Worm (Caenorhabditis elegans) whole organism, midembryonic: ENCODE data around the gene F21H7.12.

Experiments
- cog-1 ChIP-seq: sonication (generic microtip); optimal IDR thresholded peaks from 2 replicates; lab custom pipeline; 2016; ENCODE audit warnings: missing genetic modification characterization, missing compliant biosample characterization
- flt-1 ChIP-seq: fragments of 200-800 bp; sonication (Bioruptor generic); IDR thresholded peaks from 2 replicates; pipeline ENCODE4 v1.3.6; 2022; ENCODE audit warnings: missing genetic modification characterization, missing compliant biosample characterization
- klf-2 ChIP-seq: fragments of 200-800 bp; sonication (Bioruptor generic); conservative IDR thresholded peaks from 2 replicates; pipeline ENCODE4 v1.3.6; 2022; ENCODE audit warnings: missing genetic modification reagents, missing genetic modification characterization, missing compliant biosample characterization
- med-1 ChIP-seq: sonication (generic microtip); optimal IDR thresholded peaks from 2 replicates; lab custom pipeline; 2017; ENCODE audit warnings: missing genetic modification characterization, mild to moderate bottlenecking, missing compliant biosample characterization, antibody characterized with exemption, missing genetic modification reagents; ENCODE audit not compliant: insufficient read depth
- ref-1 ChIP-seq: fragments of 200-800 bp; sonication (Bioruptor generic); conservative IDR thresholded peaks from 2 replicates; pipeline ENCODE4 v1.3.6; 2022; ENCODE audit warnings: missing genetic modification reagents, missing genetic modification characterization, missing compliant biosample characterization
- tab-1 ChIP-seq: fragments of 200-800 bp; sonication (Bioruptor generic); IDR thresholded peaks from 2 replicates; pipeline ENCODE4 v1.3.6; 2022; ENCODE audit warnings: missing genetic modification characterization, missing compliant biosample characterization
- ztf-23 ChIP-seq: fragments of 200-800 bp; sonication (Bioruptor generic); IDR thresholded peaks from 2 replicates; pipeline ENCODE4 v1.3.6; 2022; ENCODE audit warnings: missing genetic modification reagents, missing genetic modification characterization, missing compliant biosample characterization
- ztf-29 ChIP-seq: fragments of 200-800 bp; sonication (Bioruptor generic); IDR thresholded peaks from 2 replicates; pipeline ENCODE4 v1.3.6; 2022; ENCODE audit warnings: missing genetic modification reagents, missing genetic modification characterization, missing compliant biosample characterization

DNA sequence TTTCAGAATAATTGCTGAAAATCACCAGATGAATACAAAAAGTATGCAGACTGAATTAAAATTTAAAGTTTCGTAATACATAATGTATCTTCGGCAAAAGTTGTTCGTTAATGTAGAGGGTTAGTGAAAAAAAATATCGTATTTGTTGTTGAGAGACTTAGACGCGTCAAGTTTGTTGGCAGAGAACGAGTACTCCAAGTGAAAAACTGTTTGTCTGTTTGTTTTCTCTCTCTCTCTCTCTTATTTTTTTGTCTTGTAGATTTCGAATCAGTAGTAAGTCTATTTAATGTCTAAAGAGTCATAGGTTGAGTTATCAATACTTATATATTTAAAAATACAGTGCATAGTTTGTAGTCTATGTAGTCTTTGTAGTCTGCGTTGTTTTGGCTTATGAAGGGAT is 39.6 kb downstream of the F21H7.12 start, which contains the start of the genes fbxa-2 and T13F3.8:
- TF ChIP-seq ztf-29 (GFP tag; lab: Robert Waterston, UW) (no peak), ztf-23 (no peak), tab-1 (GFP tag; lab: Robert Waterston, UW) (no peak), flt-1 (GFP tag; lab: Robert Waterston, UW) (no peak), klf-2 (GFP tag; lab: Robert Waterston, UW) (no peak), med-1 (GFP tag; lab: Kevin White, UChicago) (no peak), ref-1 (no peak), cog-1 (tag; lab: Kevin White, UChicago) (no peak)
